Fruit fly (Drosophila melanogaster) whole organism, adult: Measurements from ENCODE around the gene ppk20.

Experiments used
- CG11617 ChIP-seq: fragments of 200-800 bp; sonication (Bioruptor generic); optimal IDR thresholded peaks from 2 replicates; lab custom pipeline; 2017; ENCODE audit warnings: mild to moderate bottlenecking, missing biosample characterization, missing genetic modification reagents, missing genetic modification characterization
- Clk ChIP-seq: fragments of 200-800 bp; sonication (Bioruptor generic); optimal IDR thresholded peaks from 2 replicates; lab custom pipeline; 2017; ENCODE audit warnings: missing biosample characterization, missing genetic modification characterization
- Crg-1 ChIP-seq: fragments of 200-800 bp; sonication (Bioruptor generic); optimal IDR thresholded peaks from 2 replicates; lab custom pipeline; 2016; ENCODE audit warnings: missing biosample characterization, missing genetic modification characterization
- Mnt ChIP-seq: fragments of 200-800 bp; sonication (Bioruptor generic); optimal IDR thresholded peaks from 2 replicates; lab custom pipeline; 2016; ENCODE audit warnings: missing biosample characterization, mild to moderate bottlenecking, missing genetic modification characterization
- bab1 ChIP-seq: fragments of 200-800 bp; sonication (Bioruptor generic); optimal IDR thresholded peaks from 3 replicates; lab custom pipeline; 2019; ENCODE audit warnings: missing biosample characterization, mild to moderate bottlenecking, missing genetic modification characterization, moderate library complexity
- cic ChIP-seq: fragments of 200-800 bp; sonication (Bioruptor generic); optimal IDR thresholded peaks from 2 replicates; lab custom pipeline; 2017; ENCODE audit warnings: missing biosample characterization, mild to moderate bottlenecking, missing genetic modification characterization, moderate library complexity

ppk20 gene

DNA sequence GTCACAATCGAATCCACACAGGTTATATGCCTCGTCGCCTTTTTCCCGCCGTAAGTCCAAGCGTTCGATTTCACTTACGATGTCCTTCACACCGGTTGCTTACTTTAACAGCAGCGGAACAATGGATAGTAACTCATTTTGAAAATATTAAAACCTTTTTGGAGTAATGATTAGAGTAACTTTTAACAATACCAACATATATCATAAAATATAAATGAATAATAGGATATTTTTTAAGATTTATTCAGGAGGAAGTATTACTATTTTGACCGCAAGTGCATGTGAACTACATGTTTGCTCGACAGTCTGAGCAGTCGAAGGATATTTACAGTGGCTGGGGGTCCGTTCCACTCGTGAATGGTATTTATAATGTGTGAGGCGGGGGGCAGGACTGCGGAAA lies 51.5 kb downstream of the ppk20 start:
- TF ChIP-seq Crg-1 (GFP tag; lab: Kevin White, UChicago) (no peak), CG11617 (GFP tag; lab: Kevin White, UChicago) (no peak), Mnt (no peak), cic (GFP tag; lab: Kevin White, UChicago) (no peak), Clk (GFP tag; lab: Kevin White, UChicago) (no peak), bab1 (GFP tag; lab: Kevin White, UChicago) (no peak)
